Fruit fly (Drosophila melanogaster) whole organism, embryonic: Measurements from ENCODE around the gene CG11396.

Source experiments
- Atf-2 ChIP-seq: fragments of 200-800 bp; sonication (Bioruptor generic); optimal IDR thresholded peaks from 2 replicates; lab custom pipeline; 2016; ENCODE audit warnings: missing biosample characterization, missing genetic modification characterization
- Bgb ChIP-seq: fragments of 200-800 bp; sonication (Bioruptor generic); IDR thresholded peaks from 2 replicates; pipeline ENCODE4 v1.3.6; 2022; ENCODE audit warnings: missing biosample characterization, missing genetic modification characterization; ENCODE audit not compliant: partially characterized antibody
- CG10267 ChIP-seq: fragments of 200-800 bp; sonication (Bioruptor generic); optimal IDR thresholded peaks from 2 replicates; lab custom pipeline; 2018; ENCODE audit warnings: missing biosample characterization, mild to moderate bottlenecking, missing genetic modification characterization, moderate library complexity
- CG11093 ChIP-seq: fragments of 200-800 bp; sonication (Bioruptor generic); IDR thresholded peaks from 3 replicates; pipeline ENCODE4 v1.3.6; 2022; ENCODE audit warnings: missing biosample characterization, missing genetic modification characterization
- CG11456 ChIP-seq: fragments of 200-800 bp; sonication (Bioruptor generic); IDR thresholded peaks from 3 replicates; pipeline ENCODE4 v1.3.6; 2022; ENCODE audit warnings: missing biosample characterization, missing genetic modification characterization
- CG12104 ChIP-seq: fragments of 200-800 bp; sonication (Bioruptor generic); optimal IDR thresholded peaks from 3 replicates; lab custom pipeline; 2016; ENCODE audit warnings: missing biosample characterization, missing genetic modification characterization
- CG12299 ChIP-seq: fragments of 200-800 bp; sonication (Bioruptor generic); optimal IDR thresholded peaks from 2 replicates; lab custom pipeline; 2018; ENCODE audit warnings: missing biosample characterization, mild to moderate bottlenecking, missing genetic modification characterization
- CG12391 ChIP-seq: fragments of 200-800 bp; sonication (Bioruptor generic); optimal IDR thresholded peaks from 3 replicates; lab custom pipeline; 2018; ENCODE audit warnings: missing biosample characterization, mild to moderate bottlenecking, missing genetic modification characterization, moderate library complexity
- CG13296 ChIP-seq: fragments of 200-800 bp; sonication (Bioruptor generic); optimal IDR thresholded peaks from 3 replicates; lab custom pipeline; 2018; ENCODE audit warnings: missing biosample characterization, mild to moderate bottlenecking, missing genetic modification characterization
- CG14014 ChIP-seq: fragments of 200-800 bp; sonication (Bioruptor generic); IDR thresholded peaks from 2 replicates; pipeline ENCODE4 v1.3.6; 2022; ENCODE audit warnings: missing biosample characterization, missing genetic modification characterization
- CG14710 ChIP-seq: fragments of 200-800 bp; sonication (Bioruptor generic); optimal IDR thresholded peaks from 3 replicates; lab custom pipeline; 2019; ENCODE audit warnings: missing biosample characterization, mild to moderate bottlenecking, missing genetic modification characterization, moderate library complexity
- CG15011 ChIP-seq: fragments of 200-800 bp; sonication (Bioruptor generic); optimal IDR thresholded peaks from 3 replicates; lab custom pipeline; 2018; ENCODE audit warnings: missing biosample characterization, mild to moderate bottlenecking, missing genetic modification characterization
- CG1529 ChIP-seq: fragments of 200-800 bp; sonication (Bioruptor generic); optimal IDR thresholded peaks from 3 replicates; lab custom pipeline; 2018; ENCODE audit warnings: missing biosample characterization, missing genetic modification characterization
- CG15601 ChIP-seq: fragments of 200-800 bp; sonication (Bioruptor generic); optimal IDR thresholded peaks from 3 replicates; lab custom pipeline; 2019; ENCODE audit warnings: missing biosample characterization, mild to moderate bottlenecking, missing genetic modification characterization, moderate library complexity
- CG16813 ChIP-seq: fragments of 200-800 bp; sonication (Bioruptor generic); IDR thresholded peaks from 3 replicates; pipeline ENCODE4 v1.3.6; 2022; ENCODE audit warnings: missing biosample characterization, missing genetic modification characterization; ENCODE audit not compliant: partially characterized antibody
- CG17186 ChIP-seq: fragments of 200-800 bp; sonication (Bioruptor generic); optimal IDR thresholded peaks from 3 replicates; lab custom pipeline; 2017; ENCODE audit warnings: missing biosample characterization, missing genetic modification reagents, missing genetic modification characterization
- CG17829 ChIP-seq: fragments of 200-800 bp; optimal IDR thresholded peaks from 2 replicates; lab custom pipeline; 2019; ENCODE audit warnings: missing biosample characterization, mild to moderate bottlenecking, missing genetic modification characterization, moderate library complexity
- CG2202 ChIP-seq: fragments of 200-800 bp; sonication (Bioruptor generic); optimal IDR thresholded peaks from 2 replicates; lab custom pipeline; 2018; ENCODE audit warnings: missing biosample characterization, mild to moderate bottlenecking, missing genetic modification characterization
- CG4360 ChIP-seq: fragments of 200-800 bp; sonication (Bioruptor generic); IDR thresholded peaks from 2 replicates; pipeline ENCODE4 v1.3.6; 2022; ENCODE audit warnings: missing biosample characterization, missing genetic modification characterization
- CG4617 ChIP-seq: fragments of 200-800 bp; sonication (Bioruptor generic); optimal IDR thresholded peaks from 3 replicates; lab custom pipeline; 2016; ENCODE audit warnings: missing biosample characterization, missing genetic modification characterization, borderline replicate concordance
- CG9437 ChIP-seq: fragments of 200-800 bp; sonication (Bioruptor generic); optimal IDR thresholded peaks from 2 replicates; lab custom pipeline; 2018; ENCODE audit warnings: missing biosample characterization, mild to moderate bottlenecking, missing genetic modification characterization
- CTCF ChIP-seq: fragments of 200-800 bp; sonication (Bioruptor generic); optimal IDR thresholded peaks from 2 replicates; lab custom pipeline; 2017; ENCODE audit warnings: missing biosample characterization, mild to moderate bottlenecking, missing genetic modification characterization, moderate library complexity
- E2f1 ChIP-seq: fragments of 200-800 bp; sonication (Bioruptor generic); IDR thresholded peaks from 2 replicates; pipeline ENCODE4 v1.3.6; 2022; ENCODE audit warnings: missing biosample characterization, missing genetic modification characterization
- E2f2 ChIP-seq: fragments of 200-800 bp; sonication (Bioruptor generic); IDR thresholded peaks from 2 replicates; pipeline ENCODE4 v1.3.6; 2022; ENCODE audit warnings: missing biosample characterization, missing genetic modification characterization
- Ets65A ChIP-seq: fragments of 200-800 bp; sonication (Bioruptor generic); peaks from one replicate; lab custom pipeline; 2016; ENCODE audit warnings: missing biosample characterization, missing genetic modification characterization
- Ets97D ChIP-seq: fragments of 200-800 bp; sonication (Bioruptor generic); optimal IDR thresholded peaks from 3 replicates; lab custom pipeline; 2016; ENCODE audit warnings: missing biosample characterization, missing genetic modification characterization
- HHEX ChIP-seq: fragments of 200-800 bp; sonication (Bioruptor generic); optimal IDR thresholded peaks from 3 replicates; lab custom pipeline; 2017; ENCODE audit warnings: missing biosample characterization, mild to moderate bottlenecking, missing genetic modification characterization, missing genetic modification reagents
- HmgZ ChIP-seq: fragments of 200-800 bp; sonication (Bioruptor generic); optimal IDR thresholded peaks from 2 replicates; lab custom pipeline; 2018; ENCODE audit warnings: missing biosample characterization, mild to moderate bottlenecking, missing genetic modification characterization
- MBD-R2 ChIP-seq: fragments of 200-800 bp; sonication (Bioruptor generic); IDR thresholded peaks from 2 replicates; pipeline ENCODE4 v1.3.6; 2022; ENCODE audit warnings: missing biosample characterization, missing genetic modification characterization
- MESR4 ChIP-seq: fragments of 200-800 bp; sonication (Bioruptor generic); optimal IDR thresholded peaks from 2 replicates; lab custom pipeline; 2018; ENCODE audit warnings: missing biosample characterization, mild to moderate bottlenecking, missing genetic modification characterization, moderate library complexity
- Max ChIP-seq: fragments of 200-800 bp; sonication (Bioruptor generic); optimal IDR thresholded peaks from 2 replicates; lab custom pipeline; 2016; ENCODE audit warnings: missing biosample characterization, mild to moderate bottlenecking, missing genetic modification characterization
- NC2α ChIP-seq: fragments of 200-800 bp; sonication (Bioruptor generic); optimal IDR thresholded peaks from 2 replicates; lab custom pipeline; 2016; ENCODE audit warnings: missing biosample characterization, missing genetic modification characterization
- Oaz ChIP-seq: fragments of 200-800 bp; sonication (Bioruptor generic); IDR thresholded peaks from 2 replicates; pipeline ENCODE4 v1.3.6; 2022; ENCODE audit warnings: missing biosample characterization, missing genetic modification characterization
- Opbp ChIP-seq: fragments of 200-800 bp; sonication (Bioruptor generic); IDR thresholded peaks from 3 replicates; pipeline ENCODE4 v1.3.6; 2022; ENCODE audit warnings: missing biosample characterization, missing genetic modification characterization; ENCODE audit not compliant: partially characterized antibody
- Optix ChIP-seq: fragments of 200-800 bp; sonication (Bioruptor generic); IDR thresholded peaks from 3 replicates; pipeline ENCODE4 v1.3.6; 2022; ENCODE audit warnings: missing biosample characterization, missing genetic modification characterization
- Poxn ChIP-seq: fragments of 200-800 bp; sonication (Bioruptor generic); IDR thresholded peaks from 2 replicates; pipeline ENCODE4 v1.3.6; 2022; ENCODE audit warnings: missing biosample characterization, missing genetic modification characterization
- Rfx ChIP-seq: fragments of 200-800 bp; sonication (Bioruptor generic); IDR thresholded peaks from 2 replicates; pipeline ENCODE4 v1.3.6; 2022; ENCODE audit warnings: missing biosample characterization, missing genetic modification characterization
- Sin3A ChIP-seq: fragments of >200 bp; optimal IDR thresholded peaks from 2 replicates; lab custom pipeline; 2018
- Sry-β ChIP-seq: fragments of 200-800 bp; sonication (Bioruptor generic); optimal IDR thresholded peaks from 2 replicates; lab custom pipeline; 2018; ENCODE audit warnings: missing biosample characterization, mild to moderate bottlenecking, missing genetic modification characterization, moderate library complexity
- Sry-δ ChIP-seq: fragments of 200-800 bp; sonication (Bioruptor generic); optimal IDR thresholded peaks from 2 replicates; lab custom pipeline; 2016; ENCODE audit warnings: missing biosample characterization, missing genetic modification characterization
- amos ChIP-seq: fragments of 200-800 bp; sonication (Bioruptor generic); IDR thresholded peaks from 2 replicates; pipeline ENCODE4 v1.3.6; 2022; ENCODE audit warnings: missing biosample characterization, missing genetic modification characterization; ENCODE audit not compliant: partially characterized antibody
- chinmo ChIP-seq: fragments of 200-800 bp; sonication (Bioruptor generic); IDR thresholded peaks from 4 replicates; pipeline ENCODE4 v1.3.6; 2022; ENCODE audit warnings: missing biosample characterization, missing genetic modification characterization; ENCODE audit not compliant: partially characterized antibody
- croc ChIP-seq: fragments of 200-800 bp; sonication (Bioruptor generic); conservative IDR thresholded peaks from 3 replicates; pipeline ENCODE4 v1.3.6; 2022; ENCODE audit warnings: missing biosample characterization, missing genetic modification characterization
- ewg ChIP-seq: fragments of 200-800 bp; sonication (Bioruptor generic); optimal IDR thresholded peaks from 3 replicates; lab custom pipeline; 2017; ENCODE audit warnings: mild to moderate bottlenecking, missing biosample characterization, missing genetic modification reagents, missing genetic modification characterization
- insv ChIP-seq, 2 experiments: fragments of 200-800 bp; sonication (Bioruptor generic); optimal IDR thresholded peaks; 3 replicates each; lab custom pipeline; 2016 to 2018; ENCODE audit warnings: missing biosample characterization in 2 of 2, missing genetic modification characterization in 2 of 2
- inv ChIP-seq: fragments of 200-800 bp; sonication (Bioruptor generic); IDR thresholded peaks from 2 replicates; pipeline ENCODE4 v1.3.6; 2022; ENCODE audit warnings: missing biosample characterization, missing genetic modification characterization; ENCODE audit not compliant: partially characterized antibody
- pzg ChIP-seq: fragments of 200-800 bp; sonication (Bioruptor generic); optimal IDR thresholded peaks from 3 replicates; lab custom pipeline; 2018; ENCODE audit warnings: missing biosample characterization, mild to moderate bottlenecking, missing genetic modification characterization, moderate library complexity
- row ChIP-seq: fragments of 200-800 bp; sonication (Bioruptor generic); IDR thresholded peaks from 3 replicates; pipeline ENCODE4 v1.3.6; 2022; ENCODE audit warnings: missing biosample characterization, missing genetic modification characterization
- sna ChIP-seq: fragments of 200-800 bp; sonication (Bioruptor generic); IDR thresholded peaks from 2 replicates; pipeline ENCODE4 v1.3.6; 2022; ENCODE audit warnings: missing biosample characterization, missing genetic modification characterization; ENCODE audit not compliant: partially characterized antibody

The CG11396 gene

DNA sequence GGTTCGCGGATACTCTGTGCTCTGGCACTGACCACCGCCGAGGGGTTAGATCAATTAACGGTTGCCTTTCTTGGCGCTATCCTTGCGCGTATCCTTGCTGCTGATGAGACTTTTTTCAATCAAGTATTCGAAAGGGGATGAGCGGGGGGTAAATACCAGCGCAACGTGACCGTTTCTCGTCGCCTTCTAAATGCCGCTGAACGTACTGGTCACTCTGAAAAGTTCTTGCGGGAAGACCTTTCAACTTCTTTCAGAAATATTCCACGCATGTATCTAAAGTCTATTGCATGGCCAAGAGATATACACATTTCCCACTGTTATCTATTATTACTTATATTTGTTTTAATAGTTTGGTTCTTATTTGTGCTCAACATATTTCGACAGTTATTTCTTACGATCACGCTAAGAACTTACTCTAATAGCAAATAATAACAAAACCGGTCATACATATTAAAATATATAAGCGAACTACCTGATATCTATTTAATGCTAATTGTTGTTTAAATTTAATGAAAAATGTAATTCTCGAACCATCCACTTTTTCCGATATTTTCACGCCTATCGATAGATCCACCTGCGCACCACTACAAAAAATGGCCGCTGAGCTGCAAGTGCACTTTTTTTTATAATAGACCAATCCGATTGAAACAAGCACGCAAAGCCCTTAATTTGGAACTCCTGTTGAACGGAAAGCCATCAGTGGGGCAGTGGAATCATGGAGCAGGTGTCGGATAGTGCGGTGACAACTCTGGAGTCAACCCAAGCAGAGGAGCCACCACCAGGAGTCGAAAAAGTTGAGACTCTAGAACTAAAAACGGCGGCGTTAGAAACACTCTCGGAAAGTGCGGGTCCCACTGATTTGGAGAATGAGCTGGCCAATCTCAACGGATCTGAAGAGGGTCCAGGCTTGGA lies 21.4 kb upstream of the CG11396 start, which contains the start of the genes CG3634 and HIPP1 (continued):
- TF ChIP-seq ewg (GFP tag; lab: Kevin White, UChicago) (no peak), Rfx (GFP tag; lab: Robert Waterston, UW) (no peak), CG4617 (peak; percentile 71), CG16813 (GFP tag; lab: Robert Waterston, UW) (peak; percentile 50; the same call in 2 of the 3 replicates), croc (no peak), chinmo (0 out of 4 replicates have a peak, but pooled peaks have one; percentile 74), E2f1 (GFP tag; lab: Robert Waterston, UW) (no peak), CG13296 (no peak), CG11093 (GFP tag; lab: Robert Waterston, UW) (no peak), Poxn (GFP tag; lab: Robert Waterston, UW) (no peak), MBD-R2 (peak; percentile 94), HHEX (GFP tag; lab: Kevin White, UChicago) (no peak), MESR4 (GFP tag; lab: Kevin White, UChicago) (peak; percentile 90), inv (GFP tag; lab: Robert Waterston, UW) (peak; percentile 56), Max (peak; percentile 37), CG1529 (GFP tag; lab: Kevin White, UChicago) (no peak), Ets65A (GFP tag; lab: Kevin White, UChicago) (peak; percentile 85), sna (GFP tag; lab: Robert Waterston, UW) (peak; percentile 44; the same call in 1 of the 2 replicates), CG12299 (tag; lab: Kevin White, UChicago) (no peak), CG12391 (peak; percentile 54), CG11456 (GFP tag; lab: Robert Waterston, UW) (0 out of 3 replicates have a peak, but pooled peaks have one; percentile 14), Sry-δ (GFP tag; lab: Kevin White, UChicago) (peak; percentile 80), CG10267 (tag; lab: Kevin White, UChicago) (peak; percentile 57), row (GFP tag; lab: Robert Waterston, UW) (peak; percentile 84), CG9437 (GFP tag; lab: Kevin White, UChicago) (peak; percentile 39), pzg (GFP tag; lab: Kevin White, UChicago) (peak; percentile 60), Ets97D (peak; percentile 45), NC2α (GFP tag; lab: Kevin White, UChicago) (no peak), Sry-β (GFP tag; lab: Kevin White, UChicago) (peak; percentile 64)

DNA sequence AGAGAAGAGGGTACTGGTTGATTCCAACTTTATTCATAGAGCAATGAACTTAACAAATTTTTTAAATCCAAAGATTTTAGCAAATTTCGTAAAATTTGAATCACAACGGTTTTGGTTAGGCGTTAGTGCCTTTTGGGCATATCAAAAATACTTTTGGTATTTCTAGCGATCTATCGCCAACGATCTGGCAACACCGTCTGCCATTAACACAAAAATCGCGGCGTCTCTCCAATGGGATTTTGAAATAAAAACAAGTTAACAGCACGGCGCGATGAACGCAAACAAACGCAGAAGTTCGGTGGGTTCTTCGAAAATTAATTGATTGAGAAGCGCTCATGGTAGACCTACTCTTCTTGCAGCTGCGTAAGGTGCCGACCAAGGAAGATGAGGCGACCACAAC lies 12.3 kb upstream of the CG11396 start, which contains the start of gene Spc105R:
Gene Spc105R (plus strand): TSS at position 203 of the 400 bp plus-strand sequence.
- peak; percentile 57; the same call in 1 of the 3 replicates for TF ChIP-seq Opbp (GFP tag; lab: Robert Waterston, UW)
- TF ChIP-seq E2f2 (GFP tag; lab: Robert Waterston, UW), result peak; percentile 90
- TF ChIP-seq CG17186, result peak; percentile 9
- TF ChIP-seq pzg (GFP tag; lab: Kevin White, UChicago), result peak; percentile 76
- TF ChIP-seq CG17829, result peak; percentile 26
- no peak for TF ChIP-seq CG15601
- peak; percentile 23; the same call in 1 of the 2 replicates for TF ChIP-seq Bgb
- peak; percentile 47 for TF ChIP-seq Sin3A
- TF ChIP-seq CG15011 (GFP tag; lab: Kevin White, UChicago), result no peak
- peak in 1 of 2 experiments; percentile 80 for TF ChIP-seq insv (GFP tag; optimal IDR thresholded peaks at IDR 0.05; lab: Kevin White, UChicago)
- TF ChIP-seq Oaz, result no peak
- peak; percentile 31; the same call in 1 of the 2 replicates for TF ChIP-seq amos (GFP tag; lab: Robert Waterston, UW)
- no peak for TF ChIP-seq CG12104
- peak; percentile 41 for TF ChIP-seq MESR4 (GFP tag; lab: Kevin White, UChicago)
- no peak for TF ChIP-seq CG14014 (GFP tag; lab: Robert Waterston, UW)
- TF ChIP-seq CTCF (GFP tag; lab: Kevin White, UChicago), result peak; percentile 46
- TF ChIP-seq HmgZ (tag; lab: Kevin White, UChicago), result peak; percentile 7
- no peak for TF ChIP-seq CG4360 (GFP tag; lab: Robert Waterston, UW)
- TF ChIP-seq MBD-R2, result peak; percentile 74
- TF ChIP-seq Optix (GFP tag; lab: Robert Waterston, UW), result no peak
- TF ChIP-seq CG14710 (tag; lab: Kevin White, UChicago), result peak; percentile 52
- no peak for TF ChIP-seq CG2202 (tag; lab: Kevin White, UChicago)
- no peak for TF ChIP-seq Atf-2 (GFP tag; lab: Kevin White, UChicago)
